Fruit fly (Drosophila melanogaster): ENCODE measurements around the gene Cf2.

Gene Cf2

dm6 chr2L:4837772-4838397 is 45.0 kb downstream of the Cf2 start, which contains the start of the genes tank and CG12194 (continued):
- TF ChIP-seq fd96Cb (tag; optimal IDR thresholded peaks at IDR 0.05) (peak; percentile 99), Poxn (GFP tag; IDR thresholded peaks at IDR 0.05) (peak; percentile 95), CG3726 (GFP tag; IDR thresholded peaks at IDR 0.05) (peak; percentile 99), unpg (GFP tag; optimal IDR thresholded peaks at IDR 0.05) (peak; percentile 99), CG7745 (tag; optimal IDR thresholded peaks at IDR 0.05) (peak; percentile 74), CG16815 (GFP tag; optimal IDR thresholded peaks at IDR 0.05) (peak; percentile 99), CG2116 (GFP tag; optimal IDR thresholded peaks at IDR 0.05) (peak; percentile 90), sug (tag; optimal IDR thresholded peaks at IDR 0.05) (peak; percentile 87), Sin3A (optimal IDR thresholded peaks at IDR 0.05) (peak; percentile 84), ems (GFP tag; optimal IDR thresholded peaks at IDR 0.05) (peak; percentile 99), Usf (GFP tag; optimal IDR thresholded peaks at IDR 0.05) (peak; percentile 96), Gug (GFP tag; IDR thresholded peaks at IDR 0.05) (peak; percentile 100), CG2202 (tag; optimal IDR thresholded peaks at IDR 0.05) (peak; percentile 98), otp (GFP tag; IDR thresholded peaks at IDR 0.05) (peak; percentile 99), CG10321 (GFP tag; IDR thresholded peaks at IDR 0.05) (peak; percentile 89), CG14441 (GFP tag; IDR thresholded peaks at IDR 0.05) (peak; percentile 99), Sry-δ (GFP tag; optimal IDR thresholded peaks at IDR 0.05) (peak; percentile 86), Dref (GFP tag; IDR thresholded peaks at IDR 0.05) (peak; percentile 76), klu (GFP tag; IDR thresholded peaks at IDR 0.05) (peak; percentile 98), D19B (GFP tag; optimal IDR thresholded peaks at IDR 0.05) (peak; percentile 95), Camta (GFP tag; optimal IDR thresholded peaks at IDR 0.05) (peak; percentile 99), Spps (tag; optimal IDR thresholded peaks at IDR 0.05) (peak; percentile 98), MESR4 (GFP tag; optimal IDR thresholded peaks at IDR 0.05) (peak; percentile 99), stc (GFP tag; IDR thresholded peaks at IDR 0.05) (peak; percentile 99), sd (tag; optimal IDR thresholded peaks at IDR 0.05) (peak; percentile 92), BtbVII (GFP tag; optimal IDR thresholded peaks at IDR 0.05) (peak; percentile 98), CG4854 (GFP tag; optimal IDR thresholded peaks at IDR 0.05) (peak; percentile 99), CG3995 (GFP tag; optimal IDR thresholded peaks at IDR 0.05) (peak; percentile 72), CG15696 (tag; optimal IDR thresholded peaks at IDR 0.05) (peak; percentile 86), ro (GFP tag; IDR thresholded peaks at IDR 0.05) (peak; percentile 98), Stat92E (GFP tag; optimal IDR thresholded peaks at IDR 0.05) (peak in 1 of 3 experiments; percentile 81), wor (GFP tag; IDR thresholded peaks at IDR 0.05) (peak; percentile 99), HLHmδ (GFP tag; optimal IDR thresholded peaks at IDR 0.05) (no peak), pum (GFP tag; optimal IDR thresholded peaks at IDR 0.05) (peak; percentile 99), ATbp (GFP tag; optimal IDR thresholded peaks at IDR 0.05) (peak; percentile 99), en (GFP tag; optimal IDR thresholded peaks at IDR 0.05) (peak; percentile 99), chn (GFP tag; optimal IDR thresholded peaks at IDR 0.05) (peak; percentile 99), Atf3 (GFP tag; optimal IDR thresholded peaks at IDR 0.05) (peak; percentile 99), E2f2 (GFP tag; IDR thresholded peaks at IDR 0.05) (peak; percentile 91), sens (GFP tag) (peak; percentile 100), CG5245 (GFP tag; optimal IDR thresholded peaks at IDR 0.05) (peak; percentile 99), CG6175 (GFP tag; IDR thresholded peaks at IDR 0.05) (peak; percentile 98), zfh2 (GFP tag; optimal IDR thresholded peaks at IDR 0.05) (peak; percentile 99), CG12104 (GFP tag; optimal IDR thresholded peaks at IDR 0.05) (peak; percentile 94), CG4820 (GFP tag; optimal IDR thresholded peaks at IDR 0.05) (peak; percentile 98), Ssrp (tag; optimal IDR thresholded peaks at IDR 0.05) (peak; percentile 99), dm (GFP tag; optimal IDR thresholded peaks at IDR 0.05) (peak; percentile 98), CG2712 (tag; optimal IDR thresholded peaks at IDR 0.05) (peak; percentile 99), trh (GFP tag; optimal IDR thresholded peaks at IDR 0.05) (peak; percentile 98), CG34224 (GFP tag; IDR thresholded peaks at IDR 0.05; ENCODE audit: partially characterized antibody) (peak; percentile 70), Tbp (GFP tag; optimal IDR thresholded peaks at IDR 0.05) (no peak)
